Fruit fly (Drosophila melanogaster) whole organism, embryonic: ENCODE results near the gene CG2691.

Experiments
- ATbp ChIP-seq: fragments of 200-800 bp; sonication (Bioruptor generic); optimal IDR thresholded peaks from 2 replicates; lab custom pipeline; 2017; ENCODE audit warnings: missing biosample characterization, mild to moderate bottlenecking, missing genetic modification characterization, missing genetic modification reagents
- Adf1 ChIP-seq: fragments of 200-800 bp; sonication (Bioruptor generic); IDR thresholded peaks from 2 replicates; pipeline ENCODE4 v1.3.6; 2022; ENCODE audit warnings: missing biosample characterization, missing genetic modification characterization
- Bgb ChIP-seq: fragments of 200-800 bp; sonication (Bioruptor generic); IDR thresholded peaks from 2 replicates; pipeline ENCODE4 v1.3.6; 2022; ENCODE audit warnings: missing biosample characterization, missing genetic modification characterization; ENCODE audit not compliant: partially characterized antibody
- CG10543 ChIP-seq: fragments of 200-800 bp; sonication (Bioruptor generic); optimal IDR thresholded peaks from 3 replicates; lab custom pipeline; 2017; ENCODE audit warnings: missing biosample characterization, mild to moderate bottlenecking, missing genetic modification characterization, moderate library complexity
- CG10979 ChIP-seq: fragments of 200-800 bp; sonication (Bioruptor generic); optimal IDR thresholded peaks from 2 replicates; lab custom pipeline; 2018; ENCODE audit warnings: missing biosample characterization, mild to moderate bottlenecking, missing genetic modification characterization, moderate library complexity
- CG11247 ChIP-seq: fragments of 200-800 bp; sonication (Bioruptor generic); IDR thresholded peaks from 2 replicates; pipeline ENCODE4 v1.3.6; 2022; ENCODE audit warnings: missing biosample characterization, missing genetic modification characterization
- CG11696 ChIP-seq: fragments of 200-800 bp; sonication (Bioruptor generic); IDR thresholded peaks from 2 replicates; pipeline ENCODE4 v1.3.6; 2022; ENCODE audit warnings: missing biosample characterization, missing genetic modification characterization
- CG12219 ChIP-seq: fragments of 200-800 bp; sonication (Bioruptor generic); optimal IDR thresholded peaks from 3 replicates; lab custom pipeline; 2018; ENCODE audit warnings: missing biosample characterization, mild to moderate bottlenecking, missing genetic modification characterization
- CG13894 ChIP-seq: fragments of 200-800 bp; sonication (Bioruptor generic); optimal IDR thresholded peaks from 3 replicates; lab custom pipeline; 2018; ENCODE audit warnings: missing biosample characterization, mild to moderate bottlenecking, missing genetic modification characterization, moderate library complexity
- CG14965 ChIP-seq: fragments of 200-800 bp; sonication (Bioruptor generic); optimal IDR thresholded peaks from 2 replicates; lab custom pipeline; 2016; ENCODE audit warnings: missing biosample characterization, missing genetic modification characterization, borderline replicate concordance
- CG1529 ChIP-seq: fragments of 200-800 bp; sonication (Bioruptor generic); optimal IDR thresholded peaks from 3 replicates; lab custom pipeline; 2018; ENCODE audit warnings: missing biosample characterization, missing genetic modification characterization
- CG15601 ChIP-seq: fragments of 200-800 bp; sonication (Bioruptor generic); optimal IDR thresholded peaks from 3 replicates; lab custom pipeline; 2019; ENCODE audit warnings: missing biosample characterization, mild to moderate bottlenecking, missing genetic modification characterization, moderate library complexity
- CG2120 ChIP-seq: fragments of 200-800 bp; sonication (Bioruptor generic); optimal IDR thresholded peaks from 3 replicates; lab custom pipeline; 2016; ENCODE audit warnings: missing biosample characterization, missing genetic modification characterization
- CG30431 ChIP-seq: fragments of 200-800 bp; sonication (Bioruptor generic); optimal IDR thresholded peaks from 2 replicates; lab custom pipeline; 2017; ENCODE audit warnings: missing biosample characterization, missing genetic modification characterization
- CG3065 ChIP-seq: fragments of 200-800 bp; sonication (Bioruptor generic); optimal IDR thresholded peaks from 2 replicates; lab custom pipeline; 2016; ENCODE audit warnings: missing biosample characterization, missing genetic modification characterization
- CG32532 ChIP-seq: fragments of 200-800 bp; sonication (Bioruptor generic); IDR thresholded peaks from 2 replicates; pipeline ENCODE4 v1.3.6; 2022; ENCODE audit warnings: missing biosample characterization, missing genetic modification characterization
- CG3407 ChIP-seq: fragments of 200-800 bp; sonication (Bioruptor generic); optimal IDR thresholded peaks from 2 replicates; lab custom pipeline; 2018; ENCODE audit warnings: missing biosample characterization, mild to moderate bottlenecking, missing genetic modification characterization
- CG4707 ChIP-seq: fragments of 200-800 bp; sonication (Bioruptor generic); optimal IDR thresholded peaks from 2 replicates; lab custom pipeline; 2018; ENCODE audit warnings: missing biosample characterization, mild to moderate bottlenecking, missing genetic modification characterization, moderate library complexity
- CG6683 ChIP-seq: fragments of 200-800 bp; sonication (Bioruptor generic); optimal IDR thresholded peaks from 2 replicates; lab custom pipeline; 2017; ENCODE audit warnings: missing biosample characterization, mild to moderate bottlenecking, missing genetic modification characterization, missing genetic modification reagents
- CG9727 ChIP-seq: fragments of 200-800 bp; sonication (Bioruptor generic); optimal IDR thresholded peaks from 3 replicates; lab custom pipeline; 2017; ENCODE audit warnings: missing biosample characterization, mild to moderate bottlenecking, missing genetic modification characterization
- Chrac-16 ChIP-seq: fragments of 200-800 bp; sonication (Bioruptor generic); optimal IDR thresholded peaks from 3 replicates; lab custom pipeline; 2016; ENCODE audit warnings: missing biosample characterization, missing genetic modification characterization
- Dbx ChIP-seq: fragments of 200-800 bp; sonication (Bioruptor generic); IDR thresholded peaks from 3 replicates; pipeline ENCODE4 v1.3.6; 2022; ENCODE audit warnings: missing biosample characterization, missing genetic modification characterization
- Hr39 ChIP-seq: fragments of >200 bp; optimal IDR thresholded peaks from 2 replicates; lab custom pipeline; 2017
- Jarid2 ChIP-seq: fragments of 200-800 bp; sonication (Bioruptor generic); optimal IDR thresholded peaks from 3 replicates; lab custom pipeline; 2017; ENCODE audit warnings: mild to moderate bottlenecking, missing biosample characterization, missing genetic modification reagents, missing genetic modification characterization
- Neu2 ChIP-seq: fragments of 200-800 bp; sonication (Bioruptor generic); optimal IDR thresholded peaks from 3 replicates; lab custom pipeline; 2016; ENCODE audit warnings: missing biosample characterization, missing genetic modification characterization, borderline replicate concordance
- Oaz ChIP-seq: fragments of 200-800 bp; sonication (Bioruptor generic); IDR thresholded peaks from 2 replicates; pipeline ENCODE4 v1.3.6; 2022; ENCODE audit warnings: missing biosample characterization, missing genetic modification characterization
- Pdp1 ChIP-seq, 2 experiments: fragments of 200-800 bp; sonication (Bioruptor generic); optimal IDR thresholded peaks; 3 replicates each; lab custom pipeline; 2016; ENCODE audit warnings: missing biosample characterization in 2 of 2, missing genetic modification characterization in 2 of 2, mild to moderate bottlenecking in 1 of 2, moderate library complexity in 1 of 2
- Ravus ChIP-seq: fragments of 200-800 bp; sonication (Bioruptor generic); IDR thresholded peaks from 2 replicates; pipeline ENCODE4 v1.3.6; 2022; ENCODE audit warnings: missing biosample characterization, missing genetic modification characterization
- Side ChIP-seq: fragments of 200-800 bp; sonication (Bioruptor generic); optimal IDR thresholded peaks from 2 replicates; lab custom pipeline; 2016; ENCODE audit warnings: missing biosample characterization, missing genetic modification characterization
- az2 ChIP-seq: fragments of 200-800 bp; sonication (Bioruptor generic); optimal IDR thresholded peaks from 3 replicates; lab custom pipeline; 2016; ENCODE audit warnings: missing biosample characterization, missing genetic modification characterization
- bcd ChIP-seq: fragments of 200-800 bp; sonication (Bioruptor generic); optimal IDR thresholded peaks from 2 replicates; lab custom pipeline; 2017; ENCODE audit warnings: missing biosample characterization, mild to moderate bottlenecking, missing genetic modification characterization
- bsh ChIP-seq, 2 experiments: fragments of 200-800 bp; sonication (Bioruptor generic); optimal IDR thresholded peaks; 2 replicates each; lab custom pipeline; 2017 to 2018; ENCODE audit warnings: mild to moderate bottlenecking in 2 of 2, missing biosample characterization in 2 of 2, missing genetic modification characterization in 2 of 2, moderate library complexity in 1 of 2
- cwo ChIP-seq: fragments of 200-800 bp; sonication (Bioruptor generic); optimal IDR thresholded peaks from 3 replicates; lab custom pipeline; 2017; ENCODE audit warnings: missing biosample characterization, missing genetic modification characterization, mild to moderate bottlenecking, moderate library complexity, missing genetic modification reagents
- ems ChIP-seq: fragments of 200-800 bp; sonication (Bioruptor generic); optimal IDR thresholded peaks from 3 replicates; lab custom pipeline; 2016; ENCODE audit warnings: missing biosample characterization, missing genetic modification characterization
- eve ChIP-seq, 2 experiments: fragments of >200 bp; optimal IDR thresholded peaks; 2 replicates each; lab custom pipeline; 2017; ENCODE audit warnings: missing biosample characterization in 2 of 2, missing genetic modification characterization in 2 of 2
- eyg ChIP-seq: fragments of 200-800 bp; sonication (Bioruptor generic); optimal IDR thresholded peaks from 3 replicates; lab custom pipeline; 2016; ENCODE audit warnings: missing biosample characterization, missing genetic modification characterization
- gcm2 ChIP-seq: fragments of 200-800 bp; sonication (Bioruptor generic); optimal IDR thresholded peaks from 2 replicates; lab custom pipeline; 2016; ENCODE audit warnings: missing biosample characterization, missing genetic modification characterization
- gfzf ChIP-seq: fragments of 200-800 bp; sonication (Bioruptor generic); optimal IDR thresholded peaks from 2 replicates; lab custom pipeline; 2016; ENCODE audit warnings: missing biosample characterization, mild to moderate bottlenecking, missing genetic modification characterization, moderate library complexity
- her ChIP-seq: fragments of 200-800 bp; sonication (Bioruptor generic); optimal IDR thresholded peaks from 2 replicates; lab custom pipeline; 2016; ENCODE audit warnings: missing biosample characterization, missing genetic modification characterization
- insv ChIP-seq, 2 experiments: fragments of 200-800 bp; sonication (Bioruptor generic); optimal IDR thresholded peaks; 3 replicates each; lab custom pipeline; 2016 to 2018; ENCODE audit warnings: missing biosample characterization in 2 of 2, missing genetic modification characterization in 2 of 2
- maf-S ChIP-seq: fragments of 200-800 bp; sonication (Bioruptor generic); optimal IDR thresholded peaks from 2 replicates; lab custom pipeline; 2016; ENCODE audit warnings: missing biosample characterization, missing genetic modification characterization
- pita ChIP-seq: fragments of 200-800 bp; sonication (Bioruptor generic); optimal IDR thresholded peaks from 2 replicates; lab custom pipeline; 2017; ENCODE audit warnings: missing biosample characterization, mild to moderate bottlenecking, missing genetic modification characterization
- repo ChIP-seq: fragments of 200-800 bp; sonication (Bioruptor generic); optimal IDR thresholded peaks from 2 replicates; lab custom pipeline; 2016; ENCODE audit warnings: missing biosample characterization, missing genetic modification characterization
- sc ChIP-seq, 3 experiments: fragments of >200 bp in 2 of 3; fragments of 200-800 bp in 1 of 3; sonication (Bioruptor generic) in 1 of 3; optimal IDR thresholded peaks; 2 replicates in 2 of 3; 3 replicates in 1 of 3; lab custom pipeline; 2017; ENCODE audit warnings: mild to moderate bottlenecking in 1 of 3, missing biosample characterization in 1 of 3, missing genetic modification characterization in 1 of 3, missing genetic modification reagents in 1 of 3
- sisA ChIP-seq: fragments of 200-800 bp; sonication (Bioruptor generic); IDR thresholded peaks from 2 replicates; pipeline ENCODE4 v1.3.6; 2022; ENCODE audit warnings: missing biosample characterization, missing genetic modification characterization
- tna ChIP-seq: fragments of 200-800 bp; sonication (Bioruptor generic); IDR thresholded peaks from 2 replicates; pipeline ENCODE4 v1.3.6; 2022; ENCODE audit warnings: missing biosample characterization, missing genetic modification characterization; ENCODE audit not compliant: partially characterized antibody
- vvl ChIP-seq: fragments of 200-800 bp; sonication (Bioruptor generic); IDR thresholded peaks from 2 replicates; pipeline ENCODE4 v1.3.6; 2022; ENCODE audit warnings: missing biosample characterization, missing genetic modification characterization
- z ChIP-seq: fragments of 200-800 bp; sonication (Bioruptor generic); IDR thresholded peaks from 3 replicates; pipeline ENCODE4 v1.3.6; 2022; ENCODE audit warnings: missing biosample characterization, missing genetic modification characterization
- zf30C ChIP-seq: fragments of 200-800 bp; sonication (Bioruptor generic); optimal IDR thresholded peaks from 3 replicates; lab custom pipeline; 2018; ENCODE audit warnings: missing biosample characterization, mild to moderate bottlenecking, missing genetic modification characterization

Gene CG2691

dm6 chrX:13639998-13640691, 15.9 kb upstream of the CG2691 start (continued):
- TF ChIP-seq Bgb (GFP tag; lab: Robert Waterston, UW) (peak; percentile 66), ATbp (GFP tag; lab: Kevin White, UChicago) (peak; percentile 99), Dbx (GFP tag; lab: Robert Waterston, UW) (peak; percentile 98), z (GFP tag; lab: Robert Waterston, UW) (peak; percentile 82), CG9727 (GFP tag; lab: Kevin White, UChicago) (peak; percentile 97), Neu2 (GFP tag; lab: Kevin White, UChicago) (peak; percentile 95), cwo (GFP tag; lab: Kevin White, UChicago) (peak; percentile 98), CG4707 (GFP tag; lab: Kevin White, UChicago) (peak; percentile 98), pita (GFP tag; lab: Kevin White, UChicago) (no peak), Chrac-16 (GFP tag; lab: Kevin White, UChicago) (peak; percentile 98), CG10979 (tag; lab: Kevin White, UChicago) (peak; percentile 98), CG6683 (peak; percentile 97), eve (GFP tag; optimal IDR thresholded peaks at IDR 0.05; lab: Kevin White, UChicago) (peak in 1 of 2 experiments; percentile 100), repo (GFP tag; lab: Kevin White, UChicago) (peak; percentile 98), tna (GFP tag; lab: Robert Waterston, UW) (peak; percentile 81), Ravus (GFP tag; lab: Robert Waterston, UW) (peak; percentile 98), az2 (GFP tag; lab: Kevin White, UChicago) (peak; percentile 99), eyg (GFP tag; lab: Kevin White, UChicago) (peak; percentile 98), CG13894 (tag; lab: Kevin White, UChicago) (peak; percentile 96), CG3065 (peak; percentile 96), Hr39 (lab: Kevin White, UChicago) (no peak), bcd (GFP tag; lab: Kevin White, UChicago) (peak; percentile 98), CG30431 (peak; percentile 97), CG12219 (GFP tag; lab: Kevin White, UChicago) (peak; percentile 100), CG11247 (GFP tag; lab: Robert Waterston, UW) (peak; percentile 99), Pdp1 (GFP tag; optimal IDR thresholded peaks at IDR 0.05; lab: Kevin White, UChicago) (peak; percentile 98 to 99), CG32532 (GFP tag; lab: Robert Waterston, UW) (peak; percentile 99), Side (peak; percentile 99), CG3407 (GFP tag; lab: Kevin White, UChicago) (peak; percentile 98), gcm2 (peak; percentile 98), CG1529 (peak; percentile 98), CG10543 (GFP tag; lab: Kevin White, UChicago) (peak; percentile 98), insv (GFP tag; optimal IDR thresholded peaks at IDR 0.05; lab: Kevin White, UChicago) (peak; percentile 51 to 79), vvl (GFP tag; lab: Robert Waterston, UW) (peak; percentile 100), gfzf (GFP tag; lab: Kevin White, UChicago) (peak; percentile 26), CG14965 (peak; percentile 91), Jarid2 (peak; percentile 93), Adf1 (peak; percentile 96), sc (optimal IDR thresholded peaks at IDR 0.05; lab: Kevin White, UChicago) (no peak), sc (GFP tag; optimal IDR thresholded peaks at IDR 0.05; lab: Kevin White, UChicago) (peak; percentile 98), maf-S (GFP tag; lab: Kevin White, UChicago) (peak; percentile 98), her (GFP tag; lab: Kevin White, UChicago) (peak; percentile 97), CG11696 (GFP tag; lab: Robert Waterston, UW) (peak; percentile 96), sisA (GFP tag; lab: Robert Waterston, UW) (peak; percentile 99), CG2120 (GFP tag; lab: Kevin White, UChicago) (peak; percentile 99), Oaz (peak; percentile 99), ems (GFP tag; lab: Kevin White, UChicago) (peak; percentile 99), zf30C (GFP tag; lab: Kevin White, UChicago) (no peak), CG15601 (tag; lab: Kevin White, UChicago) (peak; percentile 97), bsh (GFP tag; optimal IDR thresholded peaks at IDR 0.05; lab: Kevin White, UChicago) (peak; percentile 94 to 99)
